Fruit fly (Drosophila melanogaster) whole organism, embryonic: Measurements from ENCODE around the gene CG44261.

Experiments used
- CG10366 ChIP-seq: fragments of 200-800 bp; sonication (Bioruptor generic); IDR thresholded peaks from 2 replicates; pipeline ENCODE4 v1.3.6; 2022; ENCODE audit warnings: missing biosample characterization, missing genetic modification characterization
- CG17912 ChIP-seq: fragments of 200-800 bp; sonication (Bioruptor generic); optimal IDR thresholded peaks from 2 replicates; lab custom pipeline; 2018; ENCODE audit warnings: missing biosample characterization, mild to moderate bottlenecking, missing genetic modification characterization
- Mrtf ChIP-seq: fragments of 200-800 bp; sonication (Bioruptor generic); IDR thresholded peaks from 3 replicates; pipeline ENCODE4 v1.3.6; 2022; ENCODE audit warnings: missing biosample characterization, missing genetic modification characterization
- schlank ChIP-seq: fragments of 200-800 bp; sonication (Bioruptor generic); optimal IDR thresholded peaks from 2 replicates; lab custom pipeline; 2018; ENCODE audit warnings: missing biosample characterization, mild to moderate bottlenecking, missing genetic modification characterization

dm6 chr3R:9437618-9438017, 29.6 kb upstream of the CG44261 start:
- TF ChIP-seq Mrtf (no peak), CG17912 (GFP tag; lab: Kevin White, UChicago) (no peak), schlank (tag; lab: Kevin White, UChicago) (no peak), CG10366 (GFP tag; lab: Robert Waterston, UW) (no peak)
